Worm (Caenorhabditis elegans): ENCODE data around the gene F56B6.6.

DNA sequence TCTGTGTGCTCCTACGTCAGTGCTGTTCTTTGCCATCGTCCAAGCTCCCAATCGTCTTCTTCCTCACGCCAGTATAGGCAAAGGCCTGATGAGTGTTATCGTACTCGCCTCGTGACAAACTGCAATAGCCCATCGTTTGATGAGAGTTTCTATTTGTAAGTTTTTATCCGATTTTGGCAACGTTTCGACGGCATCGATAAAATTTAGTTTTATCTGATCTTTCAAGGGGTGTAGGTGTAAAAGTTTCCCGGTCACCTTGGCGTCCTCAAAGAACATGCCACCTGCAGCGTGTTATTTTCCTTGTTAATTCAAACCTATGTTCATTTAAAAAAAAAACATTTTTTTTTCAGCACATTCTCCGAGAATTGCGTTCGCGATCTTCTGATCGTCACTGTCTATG, 14.3 kb upstream of the F56B6.6 start:
- TF ChIP-seq mdl-1 (tag; optimal IDR thresholded peaks at IDR 0.05) = no peak
- TF ChIP-seq skn-1 (tag; optimal IDR thresholded peaks at IDR 0.05) = no peak
- no peak for TF ChIP-seq ceh-82 (tag; optimal IDR thresholded peaks at IDR 0.05)
- TF ChIP-seq lin-39 (tag; optimal IDR thresholded peaks at IDR 0.05) = no peak
- TF ChIP-seq ZK546.5 (tag; optimal IDR thresholded peaks at IDR 0.05) = no peak
- no peak for TF ChIP-seq snpc-4 (tag; optimal IDR thresholded peaks at IDR 0.05)
- no peak for TF ChIP-seq zag-1 (tag; optimal IDR thresholded peaks at IDR 0.05)
